Fruit fly (Drosophila melanogaster) whole organism, embryonic: ENCODE results near the gene alphaTub67C.

ENCODE experiments used
- Atf6 ChIP-seq: fragments of 200-800 bp; sonication (Bioruptor generic); IDR thresholded peaks from 2 replicates; pipeline ENCODE4 v1.3.6; 2022; ENCODE audit warnings: missing biosample characterization, missing genetic modification characterization
- C15 ChIP-seq: fragments of 200-800 bp; sonication (Bioruptor generic); IDR thresholded peaks from 3 replicates; pipeline ENCODE4 v1.3.6; 2022; ENCODE audit warnings: missing biosample characterization, missing genetic modification characterization
- CG10267 ChIP-seq: fragments of 200-800 bp; sonication (Bioruptor generic); optimal IDR thresholded peaks from 2 replicates; lab custom pipeline; 2018; ENCODE audit warnings: missing biosample characterization, mild to moderate bottlenecking, missing genetic modification characterization, moderate library complexity
- CG10543 ChIP-seq: fragments of 200-800 bp; sonication (Bioruptor generic); optimal IDR thresholded peaks from 3 replicates; lab custom pipeline; 2017; ENCODE audit warnings: missing biosample characterization, mild to moderate bottlenecking, missing genetic modification characterization, moderate library complexity
- CG10654 ChIP-seq: fragments of 200-800 bp; sonication (Bioruptor generic); optimal IDR thresholded peaks from 2 replicates; lab custom pipeline; 2016; ENCODE audit warnings: missing biosample characterization, missing genetic modification characterization
- CG10959 ChIP-seq: fragments of 200-800 bp; sonication (Bioruptor generic); IDR thresholded peaks from 2 replicates; pipeline ENCODE4 v1.3.6; 2022; ENCODE audit warnings: missing biosample characterization, missing genetic modification characterization
- CG11093 ChIP-seq: fragments of 200-800 bp; sonication (Bioruptor generic); IDR thresholded peaks from 3 replicates; pipeline ENCODE4 v1.3.6; 2022; ENCODE audit warnings: missing biosample characterization, missing genetic modification characterization
- CG11696 ChIP-seq: fragments of 200-800 bp; sonication (Bioruptor generic); IDR thresholded peaks from 2 replicates; pipeline ENCODE4 v1.3.6; 2022; ENCODE audit warnings: missing biosample characterization, missing genetic modification characterization
- CG14014 ChIP-seq: fragments of 200-800 bp; sonication (Bioruptor generic); IDR thresholded peaks from 2 replicates; pipeline ENCODE4 v1.3.6; 2022; ENCODE audit warnings: missing biosample characterization, missing genetic modification characterization
- CG1647 ChIP-seq: fragments of 200-800 bp; sonication (Bioruptor generic); optimal IDR thresholded peaks from 3 replicates; lab custom pipeline; 2016; ENCODE audit warnings: missing biosample characterization, missing genetic modification characterization
- CG16863 ChIP-seq: fragments of 200-800 bp; sonication (Bioruptor generic); optimal IDR thresholded peaks from 3 replicates; lab custom pipeline; 2016; ENCODE audit warnings: missing biosample characterization, missing genetic modification characterization
- CG4730 ChIP-seq: fragments of 200-800 bp; sonication (Bioruptor generic); IDR thresholded peaks from 2 replicates; pipeline ENCODE4 v1.3.6; 2022; ENCODE audit warnings: missing biosample characterization, missing genetic modification characterization
- CG6175 ChIP-seq: fragments of 200-800 bp; sonication (Bioruptor generic); IDR thresholded peaks from 3 replicates; pipeline ENCODE4 v1.3.6; 2022; ENCODE audit warnings: missing biosample characterization, missing genetic modification characterization
- CG6654 ChIP-seq: fragments of 200-800 bp; sonication (Bioruptor generic); optimal IDR thresholded peaks from 2 replicates; lab custom pipeline; 2017; ENCODE audit warnings: missing biosample characterization, mild to moderate bottlenecking, missing genetic modification characterization
- CG8290 ChIP-seq, 3 experiments: fragments of 200-800 bp; sonication (Bioruptor generic); optimal IDR thresholded peaks; 2 replicates each; lab custom pipeline; 2016 to 2019; ENCODE audit warnings: missing biosample characterization in 3 of 3, missing genetic modification characterization in 3 of 3, mild to moderate bottlenecking in 2 of 3, moderate library complexity in 1 of 3
- Deaf1 ChIP-seq: fragments of 200-800 bp; optimal IDR thresholded peaks from 3 replicates; lab custom pipeline; 2019; ENCODE audit warnings: missing biosample characterization, mild to moderate bottlenecking, missing genetic modification characterization, moderate library complexity
- Dip2 ChIP-seq: fragments of 200-800 bp; sonication (Bioruptor generic); IDR thresholded peaks from 2 replicates; pipeline ENCODE4 v1.3.6; 2022; ENCODE audit warnings: missing biosample characterization, missing genetic modification characterization
- Doc3 ChIP-seq: fragments of 200-800 bp; sonication (Bioruptor generic); IDR thresholded peaks from 3 replicates; pipeline ENCODE4 v1.3.6; 2022; ENCODE audit warnings: missing biosample characterization, missing genetic modification characterization; ENCODE audit not compliant: partially characterized antibody
- Eip74EF ChIP-seq, 2 experiments: fragments of 200-800 bp in 1 of 2; fragments of >200 bp in 1 of 2; sonication (Bioruptor generic) in 1 of 2; optimal IDR thresholded peaks; 2 replicates each; lab custom pipeline; 2017 to 2019; ENCODE audit warnings: missing biosample characterization in 2 of 2, missing genetic modification characterization in 2 of 2, mild to moderate bottlenecking in 1 of 2, moderate library complexity in 1 of 2
- Fer1 ChIP-seq: fragments of 200-800 bp; sonication (Bioruptor generic); optimal IDR thresholded peaks from 2 replicates; lab custom pipeline; 2017; ENCODE audit warnings: missing biosample characterization, mild to moderate bottlenecking, missing genetic modification characterization
- HHEX ChIP-seq: fragments of 200-800 bp; sonication (Bioruptor generic); optimal IDR thresholded peaks from 3 replicates; lab custom pipeline; 2017; ENCODE audit warnings: missing biosample characterization, mild to moderate bottlenecking, missing genetic modification characterization, missing genetic modification reagents
- Mad ChIP-seq: fragments of 200-800 bp; sonication (Bioruptor generic); optimal IDR thresholded peaks from 2 replicates; lab custom pipeline; 2016; ENCODE audit warnings: missing biosample characterization, missing genetic modification characterization
- NC2β ChIP-seq: fragments of 200-800 bp; sonication (Bioruptor generic); optimal IDR thresholded peaks from 2 replicates; lab custom pipeline; 2016; ENCODE audit warnings: missing biosample characterization, missing genetic modification characterization
- Nf-YB ChIP-seq: fragments of 200-800 bp; sonication (Bioruptor generic); optimal IDR thresholded peaks from 3 replicates; lab custom pipeline; 2019; ENCODE audit warnings: missing biosample characterization, mild to moderate bottlenecking, missing genetic modification characterization, moderate library complexity
- Oli ChIP-seq: fragments of 200-800 bp; sonication (Bioruptor generic); optimal IDR thresholded peaks from 2 replicates; lab custom pipeline; 2018; ENCODE audit warnings: missing biosample characterization, mild to moderate bottlenecking, missing genetic modification characterization, moderate library complexity
- Pdp1 ChIP-seq, 2 experiments: fragments of 200-800 bp; sonication (Bioruptor generic); optimal IDR thresholded peaks; 3 replicates each; lab custom pipeline; 2016; ENCODE audit warnings: missing biosample characterization in 2 of 2, missing genetic modification characterization in 2 of 2, mild to moderate bottlenecking in 1 of 2, moderate library complexity in 1 of 2
- Sin3A ChIP-seq: fragments of >200 bp; optimal IDR thresholded peaks from 2 replicates; lab custom pipeline; 2018
- Trl ChIP-seq, 3 experiments: fragments of >200 bp in 2 of 3; fragments of 200-800 bp in 1 of 3; sonication (Bioruptor generic) in 1 of 3; optimal IDR thresholded peaks; 2 replicates in 1 of 3; 3 replicates in 2 of 3; lab custom pipeline; 2016 to 2017; ENCODE audit warnings: missing biosample characterization in 1 of 3, missing genetic modification characterization in 1 of 3
- br ChIP-seq: fragments of >200 bp; optimal IDR thresholded peaks from 2 replicates; lab custom pipeline; 2017
- corto ChIP-seq: fragments of 200-800 bp; sonication (Bioruptor generic); optimal IDR thresholded peaks from 2 replicates; lab custom pipeline; 2016; ENCODE audit warnings: missing biosample characterization, mild to moderate bottlenecking, missing genetic modification characterization, moderate library complexity
- crp ChIP-seq, 2 experiments: fragments of 200-800 bp; sonication (Bioruptor generic); optimal IDR thresholded peaks; 2 replicates in 1 of 2; 3 replicates in 1 of 2; lab custom pipeline; 2017; ENCODE audit warnings: missing biosample characterization in 2 of 2, missing genetic modification characterization in 2 of 2, mild to moderate bottlenecking in 1 of 2, moderate library complexity in 1 of 2
- danr ChIP-seq: fragments of 200-800 bp; sonication (Bioruptor generic); IDR thresholded peaks from 2 replicates; pipeline ENCODE4 v1.3.6; 2022; ENCODE audit warnings: missing biosample characterization, missing genetic modification characterization
- dati ChIP-seq: fragments of 200-800 bp; sonication (Bioruptor generic); IDR thresholded peaks from 2 replicates; pipeline ENCODE4 v1.3.6; 2022; ENCODE audit warnings: missing biosample characterization, missing genetic modification characterization
- disco-r ChIP-seq: fragments of 200-800 bp; sonication (Bioruptor generic); optimal IDR thresholded peaks from 2 replicates; lab custom pipeline; 2016; ENCODE audit warnings: missing biosample characterization, missing genetic modification characterization
- dmrt11E ChIP-seq: fragments of 200-800 bp; sonication (Bioruptor generic); optimal IDR thresholded peaks from 3 replicates; lab custom pipeline; 2018; ENCODE audit warnings: missing biosample characterization, mild to moderate bottlenecking, missing genetic modification characterization, moderate library complexity
- eve ChIP-seq, 2 experiments: fragments of >200 bp; optimal IDR thresholded peaks; 2 replicates each; lab custom pipeline; 2017; ENCODE audit warnings: missing biosample characterization in 2 of 2, missing genetic modification characterization in 2 of 2
- gcm2 ChIP-seq: fragments of 200-800 bp; sonication (Bioruptor generic); optimal IDR thresholded peaks from 2 replicates; lab custom pipeline; 2016; ENCODE audit warnings: missing biosample characterization, missing genetic modification characterization
- gro ChIP-seq: fragments of 200-800 bp; sonication (Bioruptor generic); optimal IDR thresholded peaks from 2 replicates; lab custom pipeline; 2016; ENCODE audit warnings: missing biosample characterization, missing genetic modification characterization
- jigr1 ChIP-seq: fragments of 200-800 bp; sonication (Bioruptor generic); IDR thresholded peaks from 3 replicates; pipeline ENCODE4 v1.3.6; 2022; ENCODE audit warnings: missing biosample characterization, missing genetic modification characterization
- lola ChIP-seq, 3 experiments: fragments of >200 bp in 2 of 3; fragments of 200-800 bp in 1 of 3; sonication (Bioruptor generic) in 1 of 3; optimal IDR thresholded peaks; 2 replicates each; lab custom pipeline; 2017 to 2019; ENCODE audit warnings: missing biosample characterization in 3 of 3, missing genetic modification characterization in 3 of 3, mild to moderate bottlenecking in 1 of 3, moderate library complexity in 1 of 3
- nom ChIP-seq: fragments of 200-800 bp; sonication (Bioruptor generic); optimal IDR thresholded peaks from 2 replicates; lab custom pipeline; 2017; ENCODE audit warnings: missing biosample characterization, missing genetic modification characterization, mild to moderate bottlenecking, moderate library complexity, missing genetic modification reagents
- pros ChIP-seq: fragments of 200-800 bp; sonication (Bioruptor generic); optimal IDR thresholded peaks from 3 replicates; lab custom pipeline; 2019; ENCODE audit warnings: missing biosample characterization, mild to moderate bottlenecking, missing genetic modification characterization, moderate library complexity
- psq ChIP-seq: fragments of 200-800 bp; sonication (Bioruptor generic); optimal IDR thresholded peaks from 2 replicates; lab custom pipeline; 2017; ENCODE audit warnings: missing biosample characterization, missing genetic modification characterization
- salm ChIP-seq: fragments of 200-800 bp; sonication (Bioruptor generic); optimal IDR thresholded peaks from 2 replicates; lab custom pipeline; 2018; ENCODE audit warnings: missing biosample characterization, mild to moderate bottlenecking, missing genetic modification characterization
- sens ChIP-seq: fragments of 200-800 bp; sonication (Bioruptor generic); peaks from one replicate; lab custom pipeline; 2016; ENCODE audit warnings: missing biosample characterization, missing genetic modification characterization
- seq ChIP-seq: fragments of 200-800 bp; sonication (Bioruptor generic); IDR thresholded peaks from 2 replicates; pipeline ENCODE4 v1.3.6; 2022; ENCODE audit warnings: missing biosample characterization, missing genetic modification characterization
- sqz ChIP-seq: fragments of 200-800 bp; sonication (Bioruptor generic); optimal IDR thresholded peaks from 3 replicates; lab custom pipeline; 2018; ENCODE audit warnings: missing biosample characterization, mild to moderate bottlenecking, missing genetic modification characterization
- sr ChIP-seq: fragments of 200-800 bp; sonication (Bioruptor generic); IDR thresholded peaks from 3 replicates; pipeline ENCODE4 v1.3.6; 2022; ENCODE audit warnings: missing biosample characterization, missing genetic modification characterization
- tna ChIP-seq: fragments of 200-800 bp; sonication (Bioruptor generic); IDR thresholded peaks from 2 replicates; pipeline ENCODE4 v1.3.6; 2022; ENCODE audit warnings: missing biosample characterization, missing genetic modification characterization; ENCODE audit not compliant: partially characterized antibody
- unc-4 ChIP-seq: fragments of 200-800 bp; sonication (Bioruptor generic); IDR thresholded peaks from 2 replicates; pipeline ENCODE4 v1.3.6; 2022; ENCODE audit warnings: missing biosample characterization, missing genetic modification characterization; ENCODE audit not compliant: partially characterized antibody

The alphaTub67C gene

DNA sequence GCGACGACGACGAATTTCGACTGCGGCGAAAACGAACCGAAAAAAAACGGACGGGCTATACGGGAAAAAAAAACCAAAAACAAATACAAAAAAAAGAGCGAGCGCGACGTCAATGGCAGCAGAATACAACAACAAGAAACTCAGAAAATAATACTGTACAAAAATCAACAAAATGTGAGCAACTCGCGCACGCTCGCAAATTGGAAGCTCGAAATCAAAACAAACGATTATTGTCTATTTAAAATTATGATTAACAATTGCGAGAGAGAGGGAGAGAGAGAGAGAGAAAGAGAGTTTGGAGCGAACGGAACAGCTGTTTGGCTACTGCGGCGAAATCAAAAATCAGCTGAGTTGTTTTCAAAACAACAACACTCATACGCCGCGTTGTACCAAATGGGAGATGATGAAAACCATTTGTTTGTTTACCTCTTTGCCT is 5.5 kb upstream of the alphaTub67C start (continued):
- TF ChIP-seq psq, result no peak
- no peak for TF ChIP-seq CG11093 (GFP tag; lab: Robert Waterston, UW)
- no peak for TF ChIP-seq CG6654 (GFP tag; lab: Kevin White, UChicago)
- no peak for TF ChIP-seq tna (GFP tag; lab: Robert Waterston, UW)
- TF ChIP-seq CG14014 (GFP tag; lab: Robert Waterston, UW), result no peak; the same call in 1 of the 2 replicates
- no peak for TF ChIP-seq Mad (GFP tag; lab: Kevin White, UChicago)
- TF ChIP-seq dati (GFP tag; lab: Robert Waterston, UW), result no peak
- TF ChIP-seq unc-4, result 0 out of 2 replicates have a peak, but pooled peaks have one; percentile 33
- no peak for TF ChIP-seq lola (GFP tag; optimal IDR thresholded peaks at IDR 0.05; lab: Kevin White, UChicago)
- no peak for TF ChIP-seq CG11696 (GFP tag; lab: Robert Waterston, UW)
- no peak for TF ChIP-seq sr (GFP tag; lab: Robert Waterston, UW)
- TF ChIP-seq HHEX (GFP tag; lab: Kevin White, UChicago), result no peak
- no peak for TF ChIP-seq CG6175 (GFP tag; lab: Robert Waterston, UW)
- TF ChIP-seq CG16863 (GFP tag; lab: Kevin White, UChicago), result no peak
- TF ChIP-seq crp (GFP tag; optimal IDR thresholded peaks at IDR 0.05; lab: Kevin White, UChicago), result peak in 1 of 2 experiments; percentile 81
- no peak for TF ChIP-seq seq (GFP tag; lab: Robert Waterston, UW)
- TF ChIP-seq gro (GFP tag; lab: Kevin White, UChicago), result peak; percentile 8
- no peak for TF ChIP-seq sens (GFP tag; lab: Kevin White, UChicago)
- TF ChIP-seq pros (GFP tag; lab: Kevin White, UChicago), result no peak
- no peak for TF ChIP-seq CG8290 (GFP tag; optimal IDR thresholded peaks at IDR 0.05; lab: Kevin White, UChicago)
- TF ChIP-seq CG8290 (tag; optimal IDR thresholded peaks at IDR 0.05; lab: Kevin White, UChicago), result no peak
- peak; percentile 55 for TF ChIP-seq corto
- no peak for TF ChIP-seq Pdp1 (GFP tag; optimal IDR thresholded peaks at IDR 0.05; lab: Kevin White, UChicago)
- TF ChIP-seq salm (tag; lab: Kevin White, UChicago), result peak; percentile 22
- TF ChIP-seq sqz (GFP tag; lab: Kevin White, UChicago), result peak; percentile 90
- peak in 1 of 2 experiments; percentile 44 for TF ChIP-seq Eip74EF (GFP tag; optimal IDR thresholded peaks at IDR 0.05; lab: Kevin White, UChicago)
- no peak for TF ChIP-seq C15 (GFP tag; lab: Robert Waterston, UW)
- no peak for TF ChIP-seq CG1647 (GFP tag; lab: Kevin White, UChicago)
- TF ChIP-seq Oli, result no peak
- TF ChIP-seq Dip2, result no peak
- no peak for TF ChIP-seq Sin3A (lab: Kevin White, UChicago)
- TF ChIP-seq dmrt11E (tag; lab: Kevin White, UChicago), result no peak
- TF ChIP-seq disco-r (GFP tag; lab: Kevin White, UChicago), result no peak
- TF ChIP-seq Doc3 (GFP tag; lab: Robert Waterston, UW), result peak; percentile 56; the same call in 2 of the 3 replicates
- no peak for TF ChIP-seq danr (GFP tag; lab: Robert Waterston, UW)
- peak; percentile 62 for TF ChIP-seq Deaf1 (tag; lab: Kevin White, UChicago)
- TF ChIP-seq CG10654 (GFP tag; lab: Kevin White, UChicago), result no peak
- peak in 1 of 2 experiments; percentile 23 for TF ChIP-seq eve (GFP tag; optimal IDR thresholded peaks at IDR 0.05; lab: Kevin White, UChicago)
- TF ChIP-seq CG10959 (GFP tag; lab: Robert Waterston, UW), result no peak
- no peak for TF ChIP-seq CG10267 (tag; lab: Kevin White, UChicago)
- no peak for TF ChIP-seq nom (GFP tag; lab: Kevin White, UChicago)
- no peak for TF ChIP-seq jigr1
- no peak for TF ChIP-seq NC2β (GFP tag; lab: Kevin White, UChicago)
- TF ChIP-seq CG4730 (GFP tag; lab: Robert Waterston, UW), result no peak
- TF ChIP-seq CG10543 (GFP tag; lab: Kevin White, UChicago), result peak; percentile 66
- TF ChIP-seq br (lab: Kevin White, UChicago), result no peak
- 0 out of 2 replicates have a peak, but pooled peaks have one; percentile 48 for TF ChIP-seq Atf6 (GFP tag; lab: Robert Waterston, UW)
- TF ChIP-seq gcm2 (GFP tag; lab: Kevin White, UChicago), result no peak
- TF ChIP-seq Fer1 (GFP tag; lab: Kevin White, UChicago), result peak; percentile 49
- peak; percentile 64 to 98 for TF ChIP-seq Trl (optimal IDR thresholded peaks at IDR 0.05; lab: Kevin White, UChicago)
- peak; percentile 18 for TF ChIP-seq Trl (GFP tag; optimal IDR thresholded peaks at IDR 0.05; lab: Kevin White, UChicago)
- no peak for TF ChIP-seq Nf-YB
